Fruit fly (Drosophila melanogaster): ENCODE data around the gene side-II.

The side-II gene

DNA sequence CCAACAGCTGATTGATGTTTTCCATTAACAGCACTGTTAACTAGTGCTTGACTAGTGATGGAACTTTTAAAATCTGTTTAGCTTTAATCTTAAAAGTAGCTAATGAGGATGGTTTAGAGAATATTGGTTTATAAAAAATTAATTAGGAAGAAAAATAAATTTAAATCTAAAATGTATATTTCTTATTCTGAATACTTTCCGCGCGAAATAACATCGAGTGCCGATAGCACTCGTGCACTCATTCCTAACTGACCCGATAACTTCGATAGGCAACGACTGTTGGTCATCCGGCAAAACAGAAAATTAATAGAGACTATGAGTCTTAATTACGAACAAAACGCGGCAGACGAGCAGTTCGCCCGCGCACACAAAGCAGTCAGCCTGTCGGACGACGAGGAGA is 37.6 kb upstream of the side-II start, which contains the start of the genes THG and Rnmt:
TSS of gene THG (minus strand) at position 22 of the 400 bp plus-strand sequence.
TSS of gene Rnmt (plus strand) at position 237 of the 400 bp plus-strand sequence.
- TF ChIP-seq CG14965 (GFP tag; optimal IDR thresholded peaks at IDR 0.05; ENCODE audit: borderline replicate concordance): no peak
- no peak for TF ChIP-seq Dip2 (GFP tag; IDR thresholded peaks at IDR 0.05)
- TF ChIP-seq CG12299 (tag; optimal IDR thresholded peaks at IDR 0.05): peak; percentile 81
- peak; percentile 77 for TF ChIP-seq CG9215 (GFP tag; IDR thresholded peaks at IDR 0.05)
- TF ChIP-seq stwl (tag; optimal IDR thresholded peaks at IDR 0.05): peak; percentile 72
- TF ChIP-seq tna (GFP tag; IDR thresholded peaks at IDR 0.05; ENCODE audit: partially characterized antibody): peak; percentile 85
- peak; percentile 84 for TF ChIP-seq CG6272 (GFP tag; IDR thresholded peaks at IDR 0.05)
- TF ChIP-seq pb (GFP tag; optimal IDR thresholded peaks at IDR 0.05): no peak
- TF ChIP-seq CG4854 (GFP tag; optimal IDR thresholded peaks at IDR 0.05): peak; percentile 63
- peak; percentile 68 for TF ChIP-seq Bteb2 (GFP tag; optimal IDR thresholded peaks at IDR 0.05)
- peak; percentile 50; the same call in 1 of the 2 replicates for TF ChIP-seq aop (GFP tag; IDR thresholded peaks at IDR 0.05)
- TF ChIP-seq Asciz (GFP tag; optimal IDR thresholded peaks at IDR 0.05): peak; percentile 14
- peak; percentile 30 for TF ChIP-seq Jarid2 (GFP tag; optimal IDR thresholded peaks at IDR 0.05)
- TF ChIP-seq Oli (tag; optimal IDR thresholded peaks at IDR 0.05): peak; percentile 75
- peak; percentile 55 for TF ChIP-seq Drgx (GFP tag; IDR thresholded peaks at IDR 0.05)
- peak in 1 of 2 experiments; percentile 43 for TF ChIP-seq insv (GFP tag; optimal IDR thresholded peaks at IDR 0.05)
- peak; percentile 84 for TF ChIP-seq CG12155 (GFP tag; optimal IDR thresholded peaks at IDR 0.05)
- peak; percentile 76 for TF ChIP-seq E2f2 (GFP tag; IDR thresholded peaks at IDR 0.05)
- TF ChIP-seq en (GFP tag; optimal IDR thresholded peaks at IDR 0.05): peak; percentile 33
- TF ChIP-seq pan (optimal IDR thresholded peaks at IDR 0.05): no peak
- TF ChIP-seq pan (GFP tag; optimal IDR thresholded peaks at IDR 0.05 in 1 of 2, IDR thresholded peaks at IDR 0.05 in 1 of 2): peak in 1 of 2 experiments; percentile 83
- TF ChIP-seq CG6689 (GFP tag; IDR thresholded peaks at IDR 0.05): peak; percentile 89
- peak; percentile 19; the same call in 1 of the 2 replicates for TF ChIP-seq Adf1 (GFP tag; IDR thresholded peaks at IDR 0.05)
- TF ChIP-seq Oaz (GFP tag; IDR thresholded peaks at IDR 0.05): peak; percentile 57
- TF ChIP-seq MTF-1 (GFP tag; optimal IDR thresholded peaks at IDR 0.05; ENCODE audit: borderline replicate concordance): no peak
- TF ChIP-seq Fer3 (tag; optimal IDR thresholded peaks at IDR 0.05): peak; percentile 78
- TF ChIP-seq pros (GFP tag; optimal IDR thresholded peaks at IDR 0.05): no peak
- TF ChIP-seq Ptx1 (GFP tag; IDR thresholded peaks at IDR 0.05): peak; percentile 87
- peak; percentile 85 for TF ChIP-seq HLH4C (GFP tag; IDR thresholded peaks at IDR 0.05; ENCODE audit: partially characterized antibody)
- peak; percentile 84 for TF ChIP-seq CG14860 (GFP tag; IDR thresholded peaks at IDR 0.05; ENCODE audit: partially characterized antibody)
- peak; percentile 63 for TF ChIP-seq bcd (GFP tag; optimal IDR thresholded peaks at IDR 0.05)
- peak; percentile 63 for TF ChIP-seq CG3065 (GFP tag; optimal IDR thresholded peaks at IDR 0.05)
- peak; percentile 49 for TF ChIP-seq CG3838 (GFP tag; optimal IDR thresholded peaks at IDR 0.05)
- TF ChIP-seq Rfx (GFP tag; IDR thresholded peaks at IDR 0.05): peak; percentile 91
- TF ChIP-seq abd-A (tag; optimal IDR thresholded peaks at IDR 0.05): peak; percentile 8
- TF ChIP-seq br (optimal IDR thresholded peaks at IDR 0.05): no peak
- no peak for TF ChIP-seq cad (GFP tag; optimal IDR thresholded peaks at IDR 0.05)
- TF ChIP-seq CG6654 (GFP tag; optimal IDR thresholded peaks at IDR 0.05): no peak
- TF ChIP-seq CG17328 (GFP tag; IDR thresholded peaks at IDR 0.05): peak; percentile 86
- peak; percentile 60; the same call in 1 of the 3 replicates for TF ChIP-seq so (GFP tag; IDR thresholded peaks at IDR 0.05)
- no peak for TF ChIP-seq CG7745 (tag; optimal IDR thresholded peaks at IDR 0.05)
- TF ChIP-seq sqz (GFP tag; optimal IDR thresholded peaks at IDR 0.05): no peak
- peak; percentile 33 for TF ChIP-seq shn (GFP tag; optimal IDR thresholded peaks at IDR 0.05)
- TF ChIP-seq CG15269 (tag; optimal IDR thresholded peaks at IDR 0.05): peak; percentile 83
- peak; percentile 71 for TF ChIP-seq gsb-n (tag; optimal IDR thresholded peaks at IDR 0.05)
- peak; percentile 53 for TF ChIP-seq Dp (GFP tag; optimal IDR thresholded peaks at IDR 0.05)
- TF ChIP-seq CG14667 (GFP tag; IDR thresholded peaks at IDR 0.05): peak; percentile 76
- peak in 1 of 2 experiments; percentile 40 for TF ChIP-seq Hr78 (GFP tag; optimal IDR thresholded peaks at IDR 0.05)
- peak; percentile 85 for TF ChIP-seq Sox102F (GFP tag; optimal IDR thresholded peaks at IDR 0.05)
- TF ChIP-seq CG1832 (GFP tag; optimal IDR thresholded peaks at IDR 0.05): no peak
- TF ChIP-seq Dll (GFP tag; IDR thresholded peaks at IDR 0.05; ENCODE audit: partially characterized antibody): peak; percentile 96

Data from whole organism, embryonic.